Fruit fly (Drosophila melanogaster): ENCODE data around the gene CG8997.
A peak's percentile ranks its signal among the peaks of the same experiment; 100 is the strongest.

The CG8997 gene

DNA sequence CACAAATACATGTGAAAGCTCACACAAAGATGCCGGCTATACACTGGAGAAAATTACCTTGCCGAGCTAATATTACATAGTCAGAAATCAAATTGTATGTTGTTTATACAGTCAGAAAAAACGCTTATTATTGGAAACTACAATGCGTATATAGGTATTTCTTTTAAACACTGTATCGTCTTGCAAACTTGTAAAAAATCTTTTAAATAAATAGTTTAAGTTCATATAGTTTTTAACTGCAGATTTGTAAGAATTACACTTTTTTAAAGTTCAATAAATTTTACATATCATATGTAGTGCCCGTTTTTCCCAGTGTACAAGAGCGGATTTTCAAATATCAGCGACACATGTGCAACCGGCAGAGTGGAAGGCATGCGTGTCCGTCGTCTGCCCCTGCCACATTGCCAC lies 5.4 kb downstream of the CG8997 start:
- TF ChIP-seq shn (GFP tag; optimal IDR thresholded peaks at IDR 0.05) (peak; percentile 52), CG16813 (GFP tag; IDR thresholded peaks at IDR 0.05; ENCODE audit: partially characterized antibody) (no peak), dpn (GFP tag; optimal IDR thresholded peaks at IDR 0.05) (peak; percentile 81 to 83), HmgD (GFP tag; optimal IDR thresholded peaks at IDR 0.05) (no peak), Myb (GFP tag; optimal IDR thresholded peaks at IDR 0.05) (peak; percentile 39), amos (GFP tag; IDR thresholded peaks at IDR 0.05; ENCODE audit: partially characterized antibody) (no peak), CG18619 (GFP tag; optimal IDR thresholded peaks at IDR 0.05) (peak; percentile 82), ind (GFP tag; optimal IDR thresholded peaks at IDR 0.05) (peak; percentile 65), cad (GFP tag; optimal IDR thresholded peaks at IDR 0.05) (no peak), pb (GFP tag; optimal IDR thresholded peaks at IDR 0.05) (peak; percentile 18), sr (GFP tag; IDR thresholded peaks at IDR 0.05) (no peak), CG2202 (tag; optimal IDR thresholded peaks at IDR 0.05) (peak; percentile 59), run (tag; optimal IDR thresholded peaks at IDR 0.05) (peak; percentile 89), CG6765 (GFP tag; optimal IDR thresholded peaks at IDR 0.05) (peak; percentile 37), hb (GFP tag; IDR thresholded peaks at IDR 0.05; ENCODE audit: partially characterized antibody) (no peak), lab (GFP tag; optimal IDR thresholded peaks at IDR 0.05) (peak; percentile 73), CG6254 (GFP tag; optimal IDR thresholded peaks at IDR 0.05) (peak; percentile 83), CG12299 (tag; optimal IDR thresholded peaks at IDR 0.05) (peak; percentile 72), da (GFP tag; optimal IDR thresholded peaks at IDR 0.05) (no peak), scrt (GFP tag; optimal IDR thresholded peaks at IDR 0.05) (peak; percentile 53), so (GFP tag; IDR thresholded peaks at IDR 0.05) (peak; percentile 90), sisA (GFP tag; IDR thresholded peaks at IDR 0.05) (peak; percentile 80), CG2129 (GFP tag; IDR thresholded peaks at IDR 0.05; ENCODE audit: partially characterized antibody) (no peak), Nf-YA (GFP tag; IDR thresholded peaks at IDR 0.05) (peak; percentile 70), CG4282 (GFP tag; optimal IDR thresholded peaks at IDR 0.05) (no peak), CG14860 (GFP tag; IDR thresholded peaks at IDR 0.05; ENCODE audit: partially characterized antibody) (no peak), fru (optimal IDR thresholded peaks at IDR 0.05) (no peak), CG17568 (GFP tag; optimal IDR thresholded peaks at IDR 0.05) (no peak), CG6175 (GFP tag; IDR thresholded peaks at IDR 0.05) (no peak), Hsf (GFP tag; optimal IDR thresholded peaks at IDR 0.05) (peak; percentile 92), tio (GFP tag; optimal IDR thresholded peaks at IDR 0.05) (peak; percentile 69), bowl (GFP tag; IDR thresholded peaks at IDR 0.05) (no peak), phol (tag; optimal IDR thresholded peaks at IDR 0.05) (peak; percentile 88), disco-r (GFP tag; optimal IDR thresholded peaks at IDR 0.05) (peak; percentile 42), corto (GFP tag; optimal IDR thresholded peaks at IDR 0.05) (peak; percentile 67), gsb (GFP tag; IDR thresholded peaks at IDR 0.05) (0 out of 2 replicates have a peak, but pooled peaks have one; percentile 38), CG10274 (GFP tag; optimal IDR thresholded peaks at IDR 0.05) (peak; percentile 23), CG17328 (GFP tag; IDR thresholded peaks at IDR 0.05) (peak; percentile 79), Hey (tag; optimal IDR thresholded peaks at IDR 0.05) (no peak), CG10267 (tag; optimal IDR thresholded peaks at IDR 0.05) (peak; percentile 72), Max (GFP tag; optimal IDR thresholded peaks at IDR 0.05) (peak; percentile 91), Dip3 (GFP tag; optimal IDR thresholded peaks at IDR 0.05) (peak; percentile 68), CG7745 (tag; optimal IDR thresholded peaks at IDR 0.05) (no peak), Gsc (GFP tag; IDR thresholded peaks at IDR 0.05) (no peak), trem (tag; optimal IDR thresholded peaks at IDR 0.05) (peak; percentile 69), ash1 (GFP tag; optimal IDR thresholded peaks at IDR 0.05) (no peak), grau (tag; optimal IDR thresholded peaks at IDR 0.05) (peak; percentile 86), Fer2 (tag; optimal IDR thresholded peaks at IDR 0.05) (peak; percentile 15), lilli (GFP tag; optimal IDR thresholded peaks at IDR 0.05) (peak; percentile 78), CG9932 (GFP tag; IDR thresholded peaks at IDR 0.05) (peak; percentile 58; the same call in 1 of the 2 replicates), CG3281 (GFP tag; optimal IDR thresholded peaks at IDR 0.05) (peak; percentile 79)
